Fruit fly (Drosophila melanogaster) whole organism, embryonic: ENCODE measurements around the gene Trpgamma.
A peak's percentile ranks its signal among the peaks of the same experiment; 100 is the strongest.

ENCODE experiments used
- Antp ChIP-seq: fragments of 200-800 bp; sonication (Bioruptor generic); optimal IDR thresholded peaks from 3 replicates; lab custom pipeline; 2016; ENCODE audit warnings: missing biosample characterization, missing genetic modification characterization
- Atf6 ChIP-seq: fragments of 200-800 bp; sonication (Bioruptor generic); IDR thresholded peaks from 2 replicates; pipeline ENCODE4 v1.3.6; 2022; ENCODE audit warnings: missing biosample characterization, missing genetic modification characterization
- CG11560 ChIP-seq: fragments of 200-800 bp; sonication (Bioruptor generic); IDR thresholded peaks from 3 replicates; pipeline ENCODE4 v1.3.6; 2022; ENCODE audit warnings: missing biosample characterization, missing genetic modification characterization
- CG12219 ChIP-seq: fragments of 200-800 bp; sonication (Bioruptor generic); optimal IDR thresholded peaks from 3 replicates; lab custom pipeline; 2018; ENCODE audit warnings: missing biosample characterization, mild to moderate bottlenecking, missing genetic modification characterization
- CG12391 ChIP-seq: fragments of 200-800 bp; sonication (Bioruptor generic); optimal IDR thresholded peaks from 3 replicates; lab custom pipeline; 2018; ENCODE audit warnings: missing biosample characterization, mild to moderate bottlenecking, missing genetic modification characterization, moderate library complexity
- CG14965 ChIP-seq: fragments of 200-800 bp; sonication (Bioruptor generic); optimal IDR thresholded peaks from 2 replicates; lab custom pipeline; 2016; ENCODE audit warnings: missing biosample characterization, missing genetic modification characterization, borderline replicate concordance
- CG1529 ChIP-seq: fragments of 200-800 bp; sonication (Bioruptor generic); optimal IDR thresholded peaks from 3 replicates; lab custom pipeline; 2018; ENCODE audit warnings: missing biosample characterization, missing genetic modification characterization
- CG15696 ChIP-seq: fragments of 200-800 bp; sonication (Bioruptor generic); optimal IDR thresholded peaks from 2 replicates; lab custom pipeline; 2019; ENCODE audit warnings: missing biosample characterization, mild to moderate bottlenecking, missing genetic modification characterization, moderate library complexity
- CG16863 ChIP-seq: fragments of 200-800 bp; sonication (Bioruptor generic); optimal IDR thresholded peaks from 3 replicates; lab custom pipeline; 2016; ENCODE audit warnings: missing biosample characterization, missing genetic modification characterization
- CG17359 ChIP-seq: fragments of 200-800 bp; sonication (Bioruptor generic); optimal IDR thresholded peaks from 3 replicates; lab custom pipeline; 2018; ENCODE audit warnings: missing biosample characterization, mild to moderate bottlenecking, missing genetic modification characterization, moderate library complexity
- CG17568 ChIP-seq: fragments of 200-800 bp; sonication (Bioruptor generic); optimal IDR thresholded peaks from 2 replicates; lab custom pipeline; 2018; ENCODE audit warnings: missing biosample characterization, mild to moderate bottlenecking, missing genetic modification characterization, moderate library complexity
- CG17612 ChIP-seq: fragments of 200-800 bp; sonication (Bioruptor generic); IDR thresholded peaks from 2 replicates; pipeline ENCODE4 v1.3.6; 2022; ENCODE audit warnings: missing biosample characterization, missing genetic modification characterization
- CG17802 ChIP-seq: fragments of 200-800 bp; sonication (Bioruptor generic); optimal IDR thresholded peaks from 2 replicates; lab custom pipeline; 2018; ENCODE audit warnings: missing biosample characterization, mild to moderate bottlenecking, missing genetic modification characterization, moderate library complexity
- CG2120 ChIP-seq: fragments of 200-800 bp; sonication (Bioruptor generic); optimal IDR thresholded peaks from 3 replicates; lab custom pipeline; 2016; ENCODE audit warnings: missing biosample characterization, missing genetic modification characterization
- CG30020 ChIP-seq: fragments of 200-800 bp; optimal IDR thresholded peaks from 2 replicates; lab custom pipeline; 2019; ENCODE audit warnings: missing biosample characterization, mild to moderate bottlenecking, missing genetic modification characterization, moderate library complexity
- CG31224 ChIP-seq: fragments of 200-800 bp; sonication (Bioruptor generic); IDR thresholded peaks from 2 replicates; pipeline ENCODE4 v1.3.6; 2022; ENCODE audit warnings: missing biosample characterization, missing genetic modification characterization
- CG3407 ChIP-seq: fragments of 200-800 bp; sonication (Bioruptor generic); optimal IDR thresholded peaks from 2 replicates; lab custom pipeline; 2018; ENCODE audit warnings: missing biosample characterization, mild to moderate bottlenecking, missing genetic modification characterization
- CG3995 ChIP-seq: fragments of 200-800 bp; sonication (Bioruptor generic); optimal IDR thresholded peaks from 3 replicates; lab custom pipeline; 2016; ENCODE audit warnings: missing biosample characterization, missing genetic modification characterization
- CG43689 ChIP-seq: fragments of 200-800 bp; sonication (Bioruptor generic); IDR thresholded peaks from 2 replicates; pipeline ENCODE4 v1.3.6; 2022; ENCODE audit warnings: missing biosample characterization, missing genetic modification characterization
- CG4424 ChIP-seq: fragments of 200-800 bp; sonication (Bioruptor generic); optimal IDR thresholded peaks from 3 replicates; lab custom pipeline; 2016; ENCODE audit warnings: missing biosample characterization, missing genetic modification characterization
- CG8281 ChIP-seq: fragments of 200-800 bp; sonication (Bioruptor generic); optimal IDR thresholded peaks from 2 replicates; lab custom pipeline; 2018; ENCODE audit warnings: missing biosample characterization, mild to moderate bottlenecking, missing genetic modification characterization, moderate library complexity
- CG9797 ChIP-seq: fragments of 200-800 bp; sonication (Bioruptor generic); optimal IDR thresholded peaks from 3 replicates; lab custom pipeline; 2018; ENCODE audit warnings: missing biosample characterization, mild to moderate bottlenecking, missing genetic modification characterization
- Dad ChIP-seq: fragments of 200-800 bp; sonication (Bioruptor generic); optimal IDR thresholded peaks from 3 replicates; lab custom pipeline; 2016; ENCODE audit warnings: missing biosample characterization, missing genetic modification characterization
- Dip2 ChIP-seq: fragments of 200-800 bp; sonication (Bioruptor generic); IDR thresholded peaks from 2 replicates; pipeline ENCODE4 v1.3.6; 2022; ENCODE audit warnings: missing biosample characterization, missing genetic modification characterization
- Doc2 ChIP-seq: fragments of 200-800 bp; sonication (Bioruptor generic); IDR thresholded peaks from 2 replicates; pipeline ENCODE4 v1.3.6; 2022; ENCODE audit warnings: missing biosample characterization, missing genetic modification characterization
- Drgx ChIP-seq: fragments of 200-800 bp; sonication (Bioruptor generic); IDR thresholded peaks from 2 replicates; pipeline ENCODE4 v1.3.6; 2022; ENCODE audit warnings: missing biosample characterization, missing genetic modification characterization
- Eip74EF ChIP-seq, 2 experiments: fragments of 200-800 bp in 1 of 2; fragments of >200 bp in 1 of 2; sonication (Bioruptor generic) in 1 of 2; optimal IDR thresholded peaks; 2 replicates each; lab custom pipeline; 2017 to 2019; ENCODE audit warnings: missing biosample characterization in 2 of 2, missing genetic modification characterization in 2 of 2, mild to moderate bottlenecking in 1 of 2, moderate library complexity in 1 of 2
- Fer1 ChIP-seq: fragments of 200-800 bp; sonication (Bioruptor generic); optimal IDR thresholded peaks from 2 replicates; lab custom pipeline; 2017; ENCODE audit warnings: missing biosample characterization, mild to moderate bottlenecking, missing genetic modification characterization
- Gsc ChIP-seq: fragments of 200-800 bp; sonication (Bioruptor generic); IDR thresholded peaks from 2 replicates; pipeline ENCODE4 v1.3.6; 2022; ENCODE audit warnings: missing biosample characterization, missing genetic modification characterization
- Gug ChIP-seq: fragments of 200-800 bp; sonication (Bioruptor generic); IDR thresholded peaks from 4 replicates; pipeline ENCODE4 v1.3.6; 2022; ENCODE audit warnings: missing biosample characterization, missing genetic modification characterization
- HmgD ChIP-seq: fragments of 200-800 bp; sonication (Bioruptor generic); optimal IDR thresholded peaks from 3 replicates; lab custom pipeline; 2016; ENCODE audit warnings: missing biosample characterization, missing genetic modification characterization
- NC2β ChIP-seq: fragments of 200-800 bp; sonication (Bioruptor generic); optimal IDR thresholded peaks from 2 replicates; lab custom pipeline; 2016; ENCODE audit warnings: missing biosample characterization, missing genetic modification characterization
- Oli ChIP-seq: fragments of 200-800 bp; sonication (Bioruptor generic); optimal IDR thresholded peaks from 2 replicates; lab custom pipeline; 2018; ENCODE audit warnings: missing biosample characterization, mild to moderate bottlenecking, missing genetic modification characterization, moderate library complexity
- Ptx1 ChIP-seq: fragments of 200-800 bp; sonication (Bioruptor generic); IDR thresholded peaks from 2 replicates; pipeline ENCODE4 v1.3.6; 2022; ENCODE audit warnings: missing biosample characterization, missing genetic modification characterization
- Rx ChIP-seq: fragments of 200-800 bp; sonication (Bioruptor generic); IDR thresholded peaks from 2 replicates; pipeline ENCODE4 v1.3.6; 2022; ENCODE audit warnings: missing biosample characterization, missing genetic modification characterization
- Tbp ChIP-seq: fragments of >200 bp; optimal IDR thresholded peaks from 2 replicates; lab custom pipeline; 2018; ENCODE audit warnings: missing biosample characterization, missing genetic modification characterization
- aop ChIP-seq: fragments of 200-800 bp; sonication (Bioruptor generic); IDR thresholded peaks from 2 replicates; pipeline ENCODE4 v1.3.6; 2022; ENCODE audit warnings: missing biosample characterization, missing genetic modification characterization
- ase ChIP-seq: fragments of 200-800 bp; sonication (Bioruptor generic); IDR thresholded peaks from 3 replicates; pipeline ENCODE4 v1.3.6; 2022; ENCODE audit warnings: missing biosample characterization, missing genetic modification characterization
- bab2 ChIP-seq: fragments of 200-800 bp; sonication (Bioruptor generic); optimal IDR thresholded peaks from 2 replicates; lab custom pipeline; 2016; ENCODE audit warnings: missing biosample characterization, missing genetic modification characterization
- dm ChIP-seq: fragments of 200-800 bp; sonication (Bioruptor generic); optimal IDR thresholded peaks from 3 replicates; lab custom pipeline; 2016; ENCODE audit warnings: missing biosample characterization, missing genetic modification characterization
- ham ChIP-seq: fragments of 200-800 bp; sonication (Bioruptor generic); IDR thresholded peaks from 2 replicates; pipeline ENCODE4 v1.3.6; 2022; ENCODE audit warnings: missing biosample characterization, missing genetic modification characterization
- klu ChIP-seq: fragments of 200-800 bp; sonication (Bioruptor generic); IDR thresholded peaks from 2 replicates; pipeline ENCODE4 v1.3.6; 2022; ENCODE audit warnings: missing biosample characterization, missing genetic modification characterization
- otp ChIP-seq: fragments of 200-800 bp; sonication (Bioruptor generic); IDR thresholded peaks from 3 replicates; pipeline ENCODE4, ENCODE4 v1.3.6; 2022; ENCODE audit warnings: missing biosample characterization, missing genetic modification characterization
- ro ChIP-seq: fragments of 200-800 bp; sonication (Bioruptor generic); IDR thresholded peaks from 2 replicates; pipeline ENCODE4 v1.3.6; 2022; ENCODE audit warnings: missing biosample characterization, missing genetic modification characterization
- row ChIP-seq: fragments of 200-800 bp; sonication (Bioruptor generic); IDR thresholded peaks from 3 replicates; pipeline ENCODE4 v1.3.6; 2022; ENCODE audit warnings: missing biosample characterization, missing genetic modification characterization
- slp2 ChIP-seq: fragments of 200-800 bp; sonication (Bioruptor generic); optimal IDR thresholded peaks from 2 replicates; lab custom pipeline; 2016; ENCODE audit warnings: missing biosample characterization, missing genetic modification characterization
- stc ChIP-seq: fragments of 200-800 bp; sonication (Bioruptor generic); IDR thresholded peaks from 2 replicates; pipeline ENCODE4 v1.3.6; 2022; ENCODE audit warnings: missing biosample characterization, missing genetic modification characterization
- tio ChIP-seq: fragments of 200-800 bp; sonication (Bioruptor generic); optimal IDR thresholded peaks from 2 replicates; lab custom pipeline; 2017; ENCODE audit warnings: missing biosample characterization, missing genetic modification characterization, inconsistent platforms
- vvl ChIP-seq: fragments of 200-800 bp; sonication (Bioruptor generic); IDR thresholded peaks from 2 replicates; pipeline ENCODE4 v1.3.6; 2022; ENCODE audit warnings: missing biosample characterization, missing genetic modification characterization
- zfh2 ChIP-seq: fragments of 200-800 bp; sonication (Bioruptor generic); optimal IDR thresholded peaks from 2 replicates; lab custom pipeline; 2016; ENCODE audit warnings: missing biosample characterization, missing genetic modification characterization

Trpgamma gene

DNA sequence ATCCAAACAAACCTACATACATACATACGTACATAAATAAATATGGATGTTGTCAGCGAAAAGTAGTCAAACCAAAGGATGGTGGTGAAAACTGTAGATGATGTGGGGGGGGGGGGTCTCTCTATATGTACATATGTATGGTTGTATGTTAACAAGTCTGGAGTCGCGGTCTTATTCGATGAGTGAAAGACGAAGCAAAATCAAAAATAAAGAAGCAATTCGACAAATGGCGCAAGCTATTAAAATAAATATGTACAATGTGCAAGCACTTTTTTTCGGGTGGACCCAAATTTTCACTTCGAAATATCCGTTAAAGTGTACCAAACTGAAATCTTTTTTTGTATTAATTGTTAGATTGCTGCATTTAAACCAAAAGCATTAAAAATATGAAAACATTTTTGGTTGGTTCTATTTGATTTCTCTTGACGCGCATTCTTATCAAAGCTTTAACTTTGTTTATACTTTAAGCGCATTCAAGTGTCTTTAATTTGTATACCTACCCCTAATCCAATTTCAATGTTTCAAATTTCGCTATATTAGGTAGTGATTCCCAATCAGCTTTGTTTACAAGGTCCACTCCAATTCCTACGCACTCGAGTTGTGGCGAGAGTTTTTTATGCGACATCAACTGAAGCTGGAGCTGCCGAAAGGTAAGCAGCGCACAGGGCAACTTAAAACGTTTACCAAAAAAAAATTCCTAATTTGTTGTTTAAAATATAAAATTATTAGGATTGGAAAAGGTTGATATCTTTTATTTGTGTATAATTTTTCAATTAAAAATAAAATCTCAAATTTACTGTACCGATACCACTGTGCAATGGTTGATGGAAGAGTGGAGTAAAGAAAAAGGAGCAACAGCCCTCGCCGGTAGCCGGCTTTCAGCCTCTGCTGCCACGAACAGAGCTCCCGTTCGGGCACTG is 7.7 kb upstream of the Trpgamma start, which contains the start of gene CG31807 (continued):
- peak; percentile 64 for TF ChIP-seq Ptx1 (GFP tag; lab: Robert Waterston, UW)
- TF ChIP-seq ase, result peak; percentile 28; the same call in 1 of the 3 replicates
- peak; percentile 19 for TF ChIP-seq Dad
- peak; percentile 59 for TF ChIP-seq bab2 (GFP tag; lab: Kevin White, UChicago)
- peak; percentile 8 for TF ChIP-seq CG3995
- TF ChIP-seq CG17612 (GFP tag; lab: Robert Waterston, UW), result 0 out of 2 replicates have a peak, but pooled peaks have one; percentile 36
- TF ChIP-seq Eip74EF (GFP tag; optimal IDR thresholded peaks at IDR 0.05; lab: Kevin White, UChicago), result peak in 1 of 2 experiments; percentile 73
- peak; percentile 75 for TF ChIP-seq CG17568 (GFP tag; lab: Kevin White, UChicago)
- no peak for TF ChIP-seq Tbp
- peak; percentile 33 for TF ChIP-seq CG4424
- TF ChIP-seq CG1529, result peak; percentile 69
- peak; percentile 75 for TF ChIP-seq CG3407 (GFP tag; lab: Kevin White, UChicago)
- TF ChIP-seq Drgx (GFP tag; lab: Robert Waterston, UW), result peak; percentile 84
- no peak for TF ChIP-seq ro (GFP tag; lab: Robert Waterston, UW)
- peak; percentile 80 for TF ChIP-seq Fer1 (GFP tag; lab: Kevin White, UChicago)
- TF ChIP-seq CG31224, result no peak
- TF ChIP-seq CG2120 (GFP tag; lab: Kevin White, UChicago), result peak; percentile 73
- no peak for TF ChIP-seq Dip2 (GFP tag; lab: Robert Waterston, UW)
- peak; percentile 87 for TF ChIP-seq Oli (tag; lab: Kevin White, UChicago)
- no peak for TF ChIP-seq CG9797
- TF ChIP-seq vvl (GFP tag; lab: Robert Waterston, UW), result peak; percentile 64
- TF ChIP-seq Atf6 (GFP tag; lab: Robert Waterston, UW), result no peak
- TF ChIP-seq HmgD, result no peak
- peak; percentile 55; the same call in 1 of the 2 replicates for TF ChIP-seq stc (GFP tag; lab: Robert Waterston, UW)
- TF ChIP-seq CG17359, result peak; percentile 69
- no peak for TF ChIP-seq Gsc (GFP tag; lab: Robert Waterston, UW)
- TF ChIP-seq slp2 (GFP tag; lab: Kevin White, UChicago), result peak; percentile 34
- peak; percentile 50 for TF ChIP-seq NC2β (GFP tag; lab: Kevin White, UChicago)
- TF ChIP-seq ham (GFP tag; lab: Robert Waterston, UW), result no peak
- peak; percentile 51 for TF ChIP-seq tio (GFP tag; lab: Kevin White, UChicago)
- TF ChIP-seq zfh2 (GFP tag; lab: Kevin White, UChicago), result peak; percentile 43
- peak; percentile 74 for TF ChIP-seq CG12219 (GFP tag; lab: Kevin White, UChicago)
- peak; percentile 33; the same call in 1 of the 2 replicates for TF ChIP-seq CG43689 (GFP tag; lab: Robert Waterston, UW)
- TF ChIP-seq CG14965 (GFP tag; lab: Kevin White, UChicago), result peak; percentile 49
- TF ChIP-seq klu (GFP tag; lab: Robert Waterston, UW), result no peak
- TF ChIP-seq Rx (GFP tag; lab: Robert Waterston, UW), result no peak
- TF ChIP-seq CG16863 (GFP tag; lab: Kevin White, UChicago), result peak; percentile 58
- TF ChIP-seq row (GFP tag; lab: Robert Waterston, UW), result peak; percentile 59
- TF ChIP-seq Doc2, result no peak
- TF ChIP-seq CG11560 (tag; lab: Robert Waterston, UW), result no peak
- TF ChIP-seq Gug (GFP tag; lab: Robert Waterston, UW), result peak; percentile 17; the same call in 1 of the 4 replicates
- TF ChIP-seq CG30020 (tag; lab: Kevin White, UChicago), result peak; percentile 38
- no peak for TF ChIP-seq aop (GFP tag; lab: Robert Waterston, UW)
- peak; percentile 84 for TF ChIP-seq CG12391 (tag; lab: Kevin White, UChicago)
- no peak for TF ChIP-seq CG8281
- peak; percentile 56 for TF ChIP-seq dm
- TF ChIP-seq Antp (GFP tag; lab: Kevin White, UChicago), result peak; percentile 52
- peak; percentile 24 for TF ChIP-seq CG17802 (tag; lab: Kevin White, UChicago)
- TF ChIP-seq CG15696 (tag; lab: Kevin White, UChicago), result no peak
- TF ChIP-seq otp (GFP tag; lab: Robert Waterston, UW), result no peak
